Fruit fly (Drosophila melanogaster) whole organism, adult: ENCODE measurements around the gene CG14125.

Source experiments
- CG1620 ChIP-seq: fragments of 200-800 bp; sonication (Bioruptor generic); optimal IDR thresholded peaks from 2 replicates; lab custom pipeline; 2016; ENCODE audit warnings: missing biosample characterization, missing genetic modification characterization
- CG7101 ChIP-seq: fragments of 200-800 bp; sonication (Bioruptor generic); optimal IDR thresholded peaks from 2 replicates; lab custom pipeline; 2018; ENCODE audit warnings: missing biosample characterization, mild to moderate bottlenecking, missing genetic modification characterization, moderate library complexity
- bab1 ChIP-seq: fragments of 200-800 bp; sonication (Bioruptor generic); optimal IDR thresholded peaks from 3 replicates; lab custom pipeline; 2019; ENCODE audit warnings: missing biosample characterization, mild to moderate bottlenecking, missing genetic modification characterization, moderate library complexity
- cic ChIP-seq: fragments of 200-800 bp; sonication (Bioruptor generic); optimal IDR thresholded peaks from 2 replicates; lab custom pipeline; 2017; ENCODE audit warnings: missing biosample characterization, mild to moderate bottlenecking, missing genetic modification characterization, moderate library complexity
- cnc ChIP-seq, 2 experiments: fragments of >200 bp; optimal IDR thresholded peaks; 2 replicates each; lab custom pipeline; 2017
- pad ChIP-seq: fragments of 200-800 bp; sonication (Bioruptor generic); optimal IDR thresholded peaks from 3 replicates; lab custom pipeline; 2017; ENCODE audit warnings: missing biosample characterization, missing genetic modification characterization, mild to moderate bottlenecking, moderate library complexity, missing genetic modification reagents

dm6 chr3L:11975811-11976210 is 1.1 kb downstream of the CG14125 start, which contains the start of gene CG43896:
- no peak for TF ChIP-seq CG1620 (GFP tag; lab: Kevin White, UChicago)
- TF ChIP-seq cnc (optimal IDR thresholded peaks at IDR 0.05; lab: Kevin White, UChicago) = no peak
- no peak for TF ChIP-seq cic (GFP tag; lab: Kevin White, UChicago)
- no peak for TF ChIP-seq CG7101 (tag; lab: Kevin White, UChicago)
- TF ChIP-seq bab1 (GFP tag; lab: Kevin White, UChicago) = no peak
- no peak for TF ChIP-seq pad (GFP tag; lab: Kevin White, UChicago)
